Worm (Caenorhabditis elegans): ENCODE data around the gene C50F4.12.

DNA sequence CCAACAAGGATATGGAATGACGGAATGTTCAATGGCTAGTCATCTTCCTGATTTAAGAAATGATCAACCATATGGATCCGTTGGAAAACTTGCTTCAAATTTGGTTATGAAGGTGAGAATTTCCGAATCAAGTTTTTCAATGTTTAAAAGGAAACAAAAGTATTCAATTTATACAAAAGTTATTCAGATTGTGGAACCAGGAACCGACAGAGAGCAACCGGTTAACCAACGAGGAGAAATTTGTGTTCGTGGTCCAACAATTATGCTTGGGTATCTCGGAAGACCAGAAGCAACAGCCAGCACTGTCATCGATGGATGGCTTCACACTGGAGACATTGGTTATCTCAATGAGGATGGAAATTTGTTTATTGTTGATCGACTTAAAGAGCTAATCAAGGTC is 29.9 kb downstream of the C50F4.12 start:
- TF ChIP-seq akir-1 (GFP tag; optimal IDR thresholded peaks at IDR 0.05) (no peak), sptf-2 (GFP tag; optimal IDR thresholded peaks at IDR 0.05) (no peak), C06A6.2 (GFP tag; conservative IDR thresholded peaks at IDR 0.05) (no peak)
